Worm (Caenorhabditis elegans): Measurements from ENCODE around the gene M106.7.
A peak's percentile ranks its signal among the peaks of the same experiment; 100 is the strongest.

M106.7 gene

DNA sequence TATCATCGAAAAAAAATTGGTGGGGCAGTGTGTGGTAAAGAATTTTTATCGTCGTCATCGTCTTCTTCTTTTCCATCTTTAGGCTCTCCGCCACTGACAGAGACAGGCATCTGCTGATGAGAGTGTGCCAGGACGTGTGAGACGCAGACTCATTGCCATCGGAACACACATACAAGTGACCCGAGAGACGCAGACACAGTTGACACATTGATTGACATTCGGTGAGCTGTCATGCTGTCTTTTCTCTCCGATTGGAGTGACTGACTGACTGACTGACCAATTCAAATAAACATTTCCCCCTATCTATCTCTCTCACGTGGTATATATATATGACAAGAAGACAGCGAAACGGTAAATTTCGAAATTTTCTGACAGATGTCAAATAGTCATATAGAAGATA is 5.9 kb downstream of the M106.7 start (continued):
- TF ChIP-seq ceh-8 (GFP tag; optimal IDR thresholded peaks at IDR 0.05), result no peak
- no peak for TF ChIP-seq C34B4.2 (tag; optimal IDR thresholded peaks at IDR 0.05)
- peak; percentile 69 for TF ChIP-seq ztf-4 (tag; optimal IDR thresholded peaks at IDR 0.05)
- peak; percentile 59 for TF ChIP-seq egl-13 (tag; optimal IDR thresholded peaks at IDR 0.05)
- TF ChIP-seq zag-1 (tag; optimal IDR thresholded peaks at IDR 0.05), result no peak
- peak; percentile 63 for TF ChIP-seq skn-1 (tag; optimal IDR thresholded peaks at IDR 0.05)
- TF ChIP-seq lin-13 (GFP tag; optimal IDR thresholded peaks at IDR 0.05), result peak; percentile 78
- peak; percentile 60 for TF ChIP-seq unc-86 (tag; optimal IDR thresholded peaks at IDR 0.05)
- no peak for TF ChIP-seq ceh-63 (GFP tag; optimal IDR thresholded peaks at IDR 0.05)
- TF ChIP-seq nhr-85 (tag), result peak; percentile 97
- TF ChIP-seq ces-1 (GFP tag; optimal IDR thresholded peaks at IDR 0.05), result no peak
- TF ChIP-seq unc-30 (tag; optimal IDR thresholded peaks at IDR 0.05), result no peak
- no peak for TF ChIP-seq F16B12.6 (tag; optimal IDR thresholded peaks at IDR 0.05)
- TF ChIP-seq hlh-17 (GFP tag; optimal IDR thresholded peaks at IDR 0.05; ENCODE audit: borderline replicate concordance), result no peak
- TF ChIP-seq Y116A8C.19 (tag; optimal IDR thresholded peaks at IDR 0.05; ENCODE audit: borderline replicate concordance), result no peak
- TF ChIP-seq elt-2 (tag; optimal IDR thresholded peaks at IDR 0.05), result peak; percentile 56
- no peak for TF ChIP-seq mef-2 (tag; optimal IDR thresholded peaks at IDR 0.05)
- TF ChIP-seq unc-62 (GFP tag; optimal IDR thresholded peaks at IDR 0.05), result peak; percentile 41
- TF ChIP-seq fkh-10 (GFP tag; optimal IDR thresholded peaks at IDR 0.05), result no peak
- peak; percentile 83 for TF ChIP-seq tbx-2 (tag; optimal IDR thresholded peaks at IDR 0.05)
- no peak for TF ChIP-seq unc-130 (tag; optimal IDR thresholded peaks at IDR 0.05)
- no peak for TF ChIP-seq zip-4 (GFP tag; optimal IDR thresholded peaks at IDR 0.05)
- peak; percentile 68 to 80 for TF ChIP-seq lin-35 (GFP tag; optimal IDR thresholded peaks at IDR 0.05)
- no peak for TF ChIP-seq efl-3 (GFP tag; optimal IDR thresholded peaks at IDR 0.05)
- peak; percentile 90 for TF ChIP-seq nhr-71 (tag; optimal IDR thresholded peaks at IDR 0.05)
- no peak for TF ChIP-seq lin-15B (tag; optimal IDR thresholded peaks at IDR 0.05)
- TF ChIP-seq vab-15 (tag; optimal IDR thresholded peaks at IDR 0.05), result no peak
- peak; percentile 82 for TF ChIP-seq nhr-90 (tag; optimal IDR thresholded peaks at IDR 0.05; ENCODE audit: poor library complexity)
- peak; percentile 87 for TF ChIP-seq snu-23 (GFP tag; optimal IDR thresholded peaks at IDR 0.05)
- no peak for TF ChIP-seq tlp-1 (tag; optimal IDR thresholded peaks at IDR 0.05)
- TF ChIP-seq dsc-1 (tag; optimal IDR thresholded peaks at IDR 0.05), result peak; percentile 24
- no peak for TF ChIP-seq aly-2 (tag; optimal IDR thresholded peaks at IDR 0.05)
- no peak for TF ChIP-seq nhr-11 (tag; optimal IDR thresholded peaks at IDR 0.05)
- TF ChIP-seq ets-5 (GFP tag; IDR thresholded peaks at IDR 0.05), result no peak
- no peak for TF ChIP-seq blmp-1 (tag; optimal IDR thresholded peaks at IDR 0.05)
- peak; percentile 55 for TF ChIP-seq ceh-88 (GFP tag; IDR thresholded peaks at IDR 0.05)
- TF ChIP-seq rnt-1 (tag; optimal IDR thresholded peaks at IDR 0.05), result peak; percentile 56

DNA sequence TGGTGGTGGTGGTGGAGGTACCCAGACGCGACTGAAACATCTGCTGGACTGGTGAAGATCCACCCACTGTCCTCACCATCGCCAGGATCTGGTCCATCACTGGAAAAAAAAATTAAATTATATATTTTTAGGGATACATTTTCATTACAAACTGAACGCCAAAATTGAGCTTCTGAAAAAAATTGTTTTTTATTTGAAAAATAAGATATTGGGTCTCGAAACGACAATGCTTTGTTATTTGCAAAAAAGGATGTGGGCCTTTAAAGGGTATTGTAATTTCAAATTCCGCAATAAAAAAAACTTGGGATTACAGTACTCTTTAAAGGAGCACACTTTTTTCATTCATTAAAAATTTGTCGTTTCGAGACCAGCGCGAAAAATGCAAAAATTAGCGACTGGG is 7.1 kb downstream of the M106.7 start, which contains the start of gene M106.2:
Gene M106.2 (minus strand): TSS at position 101 of the 400 bp plus-strand sequence.
- TF ChIP-seq snu-23 (GFP tag; optimal IDR thresholded peaks at IDR 0.05) (no peak), unc-98 (GFP tag; IDR thresholded peaks at IDR 0.05) (no peak), rnt-1 (tag; optimal IDR thresholded peaks at IDR 0.05) (no peak), dsc-1 (tag; optimal IDR thresholded peaks at IDR 0.05) (no peak), elt-2 (tag; optimal IDR thresholded peaks at IDR 0.05) (no peak), nhr-77 (tag; optimal IDR thresholded peaks at IDR 0.05) (no peak), dpl-1 (GFP tag; optimal IDR thresholded peaks at IDR 0.05) (no peak), lin-13 (GFP tag; optimal IDR thresholded peaks at IDR 0.05) (no peak), jun-1 (tag; optimal IDR thresholded peaks at IDR 0.05) (no peak), ceh-8 (GFP tag; optimal IDR thresholded peaks at IDR 0.05) (no peak), elt-3 (tag; optimal IDR thresholded peaks at IDR 0.05) (no peak), C34B4.2 (tag; optimal IDR thresholded peaks at IDR 0.05) (no peak), ceh-88 (GFP tag; IDR thresholded peaks at IDR 0.05) (no peak)
